Fruit fly (Drosophila melanogaster) whole organism, embryonic: Measurements from ENCODE around the gene CG8526.
A peak's percentile ranks its signal among the peaks of the same experiment; 100 is the strongest.

ENCODE experiments used
- Awh ChIP-seq: fragments of 200-800 bp; sonication (Bioruptor generic); IDR thresholded peaks from 2 replicates; pipeline ENCODE4, ENCODE4 v1.3.6; 2022; ENCODE audit warnings: missing biosample characterization, missing genetic modification characterization
- BEAF-32 ChIP-seq: fragments of 200-800 bp; sonication (Bioruptor generic); optimal IDR thresholded peaks from 3 replicates; lab custom pipeline; 2017; ENCODE audit warnings: missing biosample characterization, missing genetic modification characterization, mild to moderate bottlenecking, moderate library complexity, missing genetic modification reagents
- Bgb ChIP-seq: fragments of 200-800 bp; sonication (Bioruptor generic); IDR thresholded peaks from 2 replicates; pipeline ENCODE4 v1.3.6; 2022; ENCODE audit warnings: missing biosample characterization, missing genetic modification characterization; ENCODE audit not compliant: partially characterized antibody
- CG10654 ChIP-seq: fragments of 200-800 bp; sonication (Bioruptor generic); optimal IDR thresholded peaks from 2 replicates; lab custom pipeline; 2016; ENCODE audit warnings: missing biosample characterization, missing genetic modification characterization
- CG12071 ChIP-seq: fragments of 200-800 bp; sonication (Bioruptor generic); optimal IDR thresholded peaks from 3 replicates; lab custom pipeline; 2018; ENCODE audit warnings: missing biosample characterization, mild to moderate bottlenecking, missing genetic modification characterization
- CG14965 ChIP-seq: fragments of 200-800 bp; sonication (Bioruptor generic); optimal IDR thresholded peaks from 2 replicates; lab custom pipeline; 2016; ENCODE audit warnings: missing biosample characterization, missing genetic modification characterization, borderline replicate concordance
- CG16813 ChIP-seq: fragments of 200-800 bp; sonication (Bioruptor generic); IDR thresholded peaks from 3 replicates; pipeline ENCODE4 v1.3.6; 2022; ENCODE audit warnings: missing biosample characterization, missing genetic modification characterization; ENCODE audit not compliant: partially characterized antibody
- CG17186 ChIP-seq: fragments of 200-800 bp; sonication (Bioruptor generic); optimal IDR thresholded peaks from 3 replicates; lab custom pipeline; 2017; ENCODE audit warnings: missing biosample characterization, missing genetic modification reagents, missing genetic modification characterization
- CG17328 ChIP-seq: fragments of 200-800 bp; sonication (Bioruptor generic); IDR thresholded peaks from 2 replicates; pipeline ENCODE4 v1.3.6; 2022; ENCODE audit warnings: missing biosample characterization, missing genetic modification characterization
- CG18262 ChIP-seq: fragments of 200-800 bp; optimal IDR thresholded peaks from 3 replicates; lab custom pipeline; 2019; ENCODE audit warnings: missing biosample characterization, mild to moderate bottlenecking, missing genetic modification characterization, moderate library complexity
- CG18619 ChIP-seq: fragments of 200-800 bp; sonication (Bioruptor generic); optimal IDR thresholded peaks from 3 replicates; lab custom pipeline; 2017; ENCODE audit warnings: missing biosample characterization, mild to moderate bottlenecking, missing genetic modification characterization
- CG31388 ChIP-seq: fragments of 200-800 bp; sonication (Bioruptor generic); optimal IDR thresholded peaks from 2 replicates; lab custom pipeline; 2016; ENCODE audit warnings: missing biosample characterization, missing genetic modification characterization
- CG3163 ChIP-seq: fragments of 200-800 bp; sonication (Bioruptor generic); optimal IDR thresholded peaks from 3 replicates; lab custom pipeline; 2016; ENCODE audit warnings: missing biosample characterization, missing genetic modification characterization
- CG34422 ChIP-seq: fragments of 200-800 bp; sonication (Bioruptor generic); IDR thresholded peaks from 3 replicates; pipeline ENCODE4 v1.3.6; 2022; ENCODE audit warnings: missing biosample characterization, missing genetic modification characterization
- CG3838 ChIP-seq: fragments of 200-800 bp; sonication (Bioruptor generic); optimal IDR thresholded peaks from 3 replicates; lab custom pipeline; 2016; ENCODE audit warnings: missing biosample characterization, missing genetic modification characterization
- CG4328 ChIP-seq: fragments of 200-800 bp; sonication (Bioruptor generic); optimal IDR thresholded peaks from 3 replicates; lab custom pipeline; 2017; ENCODE audit warnings: missing biosample characterization, missing genetic modification reagents, missing genetic modification characterization
- CG43689 ChIP-seq: fragments of 200-800 bp; sonication (Bioruptor generic); IDR thresholded peaks from 2 replicates; pipeline ENCODE4 v1.3.6; 2022; ENCODE audit warnings: missing biosample characterization, missing genetic modification characterization
- CG8281 ChIP-seq: fragments of 200-800 bp; sonication (Bioruptor generic); optimal IDR thresholded peaks from 2 replicates; lab custom pipeline; 2018; ENCODE audit warnings: missing biosample characterization, mild to moderate bottlenecking, missing genetic modification characterization, moderate library complexity
- CG8359 ChIP-seq: fragments of 200-800 bp; sonication (Bioruptor generic); optimal IDR thresholded peaks from 2 replicates; lab custom pipeline; 2017; ENCODE audit warnings: missing biosample characterization, mild to moderate bottlenecking, missing genetic modification characterization, borderline replicate concordance
- CG8765 ChIP-seq: fragments of 200-800 bp; sonication (Bioruptor generic); IDR thresholded peaks from 2 replicates; pipeline ENCODE4 v1.3.6; 2022; ENCODE audit warnings: missing biosample characterization, missing genetic modification characterization
- CHES-1-like ChIP-seq: fragments of 200-800 bp; sonication (Bioruptor generic); optimal IDR thresholded peaks from 2 replicates; lab custom pipeline; 2016; ENCODE audit warnings: missing biosample characterization, missing genetic modification characterization
- Deaf1 ChIP-seq: fragments of 200-800 bp; optimal IDR thresholded peaks from 3 replicates; lab custom pipeline; 2019; ENCODE audit warnings: missing biosample characterization, mild to moderate bottlenecking, missing genetic modification characterization, moderate library complexity
- Dfd ChIP-seq, 2 experiments: fragments of >200 bp; optimal IDR thresholded peaks; 2 replicates each; lab custom pipeline; 2017; ENCODE audit warnings: missing biosample characterization in 2 of 2, missing genetic modification characterization in 2 of 2
- E2f1 ChIP-seq: fragments of 200-800 bp; sonication (Bioruptor generic); IDR thresholded peaks from 2 replicates; pipeline ENCODE4 v1.3.6; 2022; ENCODE audit warnings: missing biosample characterization, missing genetic modification characterization
- Eip74EF ChIP-seq, 2 experiments: fragments of 200-800 bp in 1 of 2; fragments of >200 bp in 1 of 2; sonication (Bioruptor generic) in 1 of 2; optimal IDR thresholded peaks; 2 replicates each; lab custom pipeline; 2017 to 2019; ENCODE audit warnings: missing biosample characterization in 2 of 2, missing genetic modification characterization in 2 of 2, mild to moderate bottlenecking in 1 of 2, moderate library complexity in 1 of 2
- Gug ChIP-seq: fragments of 200-800 bp; sonication (Bioruptor generic); IDR thresholded peaks from 4 replicates; pipeline ENCODE4 v1.3.6; 2022; ENCODE audit warnings: missing biosample characterization, missing genetic modification characterization
- HLHmδ ChIP-seq: fragments of 200-800 bp; sonication (Bioruptor generic); optimal IDR thresholded peaks from 2 replicates; lab custom pipeline; 2018; ENCODE audit warnings: missing biosample characterization, mild to moderate bottlenecking, missing genetic modification characterization, moderate library complexity
- Kr ChIP-seq: fragments of 200-800 bp; sonication (Bioruptor generic); optimal IDR thresholded peaks from 2 replicates; lab custom pipeline; 2017; ENCODE audit warnings: missing biosample characterization, mild to moderate bottlenecking, missing genetic modification characterization
- Mad ChIP-seq: fragments of 200-800 bp; sonication (Bioruptor generic); optimal IDR thresholded peaks from 2 replicates; lab custom pipeline; 2016; ENCODE audit warnings: missing biosample characterization, missing genetic modification characterization
- Nf-YB ChIP-seq: fragments of 200-800 bp; sonication (Bioruptor generic); optimal IDR thresholded peaks from 3 replicates; lab custom pipeline; 2019; ENCODE audit warnings: missing biosample characterization, mild to moderate bottlenecking, missing genetic modification characterization, moderate library complexity
- Pdp1 ChIP-seq, 2 experiments: fragments of 200-800 bp; sonication (Bioruptor generic); optimal IDR thresholded peaks; 3 replicates each; lab custom pipeline; 2016; ENCODE audit warnings: missing biosample characterization in 2 of 2, missing genetic modification characterization in 2 of 2, mild to moderate bottlenecking in 1 of 2, moderate library complexity in 1 of 2
- amos ChIP-seq: fragments of 200-800 bp; sonication (Bioruptor generic); IDR thresholded peaks from 2 replicates; pipeline ENCODE4 v1.3.6; 2022; ENCODE audit warnings: missing biosample characterization, missing genetic modification characterization; ENCODE audit not compliant: partially characterized antibody
- aop ChIP-seq: fragments of 200-800 bp; sonication (Bioruptor generic); IDR thresholded peaks from 2 replicates; pipeline ENCODE4 v1.3.6; 2022; ENCODE audit warnings: missing biosample characterization, missing genetic modification characterization
- dan ChIP-seq: fragments of 200-800 bp; sonication (Bioruptor generic); IDR thresholded peaks from 2 replicates; pipeline ENCODE4 v1.3.6; 2022; ENCODE audit warnings: missing biosample characterization, missing genetic modification characterization
- eve ChIP-seq, 2 experiments: fragments of >200 bp; optimal IDR thresholded peaks; 2 replicates each; lab custom pipeline; 2017; ENCODE audit warnings: missing biosample characterization in 2 of 2, missing genetic modification characterization in 2 of 2
- fru ChIP-seq: fragments of >200 bp; optimal IDR thresholded peaks from 2 replicates; lab custom pipeline; 2017
- gfzf ChIP-seq: fragments of 200-800 bp; sonication (Bioruptor generic); optimal IDR thresholded peaks from 2 replicates; lab custom pipeline; 2016; ENCODE audit warnings: missing biosample characterization, mild to moderate bottlenecking, missing genetic modification characterization, moderate library complexity
- gt ChIP-seq: fragments of 200-800 bp; sonication (Bioruptor generic); IDR thresholded peaks from 2 replicates; pipeline ENCODE4 v1.3.6; 2022; ENCODE audit warnings: missing biosample characterization, missing genetic modification characterization
- kay ChIP-seq: fragments of 200-800 bp; sonication (Bioruptor generic); optimal IDR thresholded peaks from 2 replicates; lab custom pipeline; 2016; ENCODE audit warnings: missing biosample characterization, missing genetic modification characterization
- lbe ChIP-seq: fragments of 200-800 bp; sonication (Bioruptor generic); optimal IDR thresholded peaks from 2 replicates; lab custom pipeline; 2016; ENCODE audit warnings: missing biosample characterization, mild to moderate bottlenecking, missing genetic modification characterization
- mam ChIP-seq: fragments of 200-800 bp; sonication (Bioruptor generic); optimal IDR thresholded peaks from 3 replicates; lab custom pipeline; 2016; ENCODE audit warnings: missing biosample characterization, missing genetic modification characterization
- oc ChIP-seq: fragments of 200-800 bp; sonication (Bioruptor generic); optimal IDR thresholded peaks from 2 replicates; lab custom pipeline; 2018; ENCODE audit warnings: missing biosample characterization, mild to moderate bottlenecking, missing genetic modification characterization, moderate library complexity
- row ChIP-seq: fragments of 200-800 bp; sonication (Bioruptor generic); IDR thresholded peaks from 3 replicates; pipeline ENCODE4 v1.3.6; 2022; ENCODE audit warnings: missing biosample characterization, missing genetic modification characterization
- sc ChIP-seq, 3 experiments: fragments of >200 bp in 2 of 3; fragments of 200-800 bp in 1 of 3; sonication (Bioruptor generic) in 1 of 3; optimal IDR thresholded peaks; 2 replicates in 2 of 3; 3 replicates in 1 of 3; lab custom pipeline; 2017; ENCODE audit warnings: mild to moderate bottlenecking in 1 of 3, missing biosample characterization in 1 of 3, missing genetic modification characterization in 1 of 3, missing genetic modification reagents in 1 of 3
- sens ChIP-seq: fragments of 200-800 bp; sonication (Bioruptor generic); peaks from one replicate; lab custom pipeline; 2016; ENCODE audit warnings: missing biosample characterization, missing genetic modification characterization
- sens-2 ChIP-seq: fragments of 200-800 bp; sonication (Bioruptor generic); IDR thresholded peaks from 2 replicates; pipeline ENCODE4 v1.3.6; 2022; ENCODE audit warnings: missing biosample characterization, missing genetic modification characterization
- so ChIP-seq: fragments of 200-800 bp; sonication (Bioruptor generic); IDR thresholded peaks from 3 replicates; pipeline ENCODE4 v1.3.6; 2022; ENCODE audit warnings: missing biosample characterization, missing genetic modification characterization
- sr ChIP-seq: fragments of 200-800 bp; sonication (Bioruptor generic); IDR thresholded peaks from 3 replicates; pipeline ENCODE4 v1.3.6; 2022; ENCODE audit warnings: missing biosample characterization, missing genetic modification characterization
- trem ChIP-seq: fragments of 200-800 bp; optimal IDR thresholded peaks from 3 replicates; lab custom pipeline; 2019; ENCODE audit warnings: missing biosample characterization, mild to moderate bottlenecking, missing genetic modification characterization, moderate library complexity
- yki ChIP-seq: fragments of >200 bp; optimal IDR thresholded peaks from 3 replicates; lab custom pipeline; 2018
- z ChIP-seq: fragments of 200-800 bp; sonication (Bioruptor generic); IDR thresholded peaks from 3 replicates; pipeline ENCODE4 v1.3.6; 2022; ENCODE audit warnings: missing biosample characterization, missing genetic modification characterization

The CG8526 gene

DNA sequence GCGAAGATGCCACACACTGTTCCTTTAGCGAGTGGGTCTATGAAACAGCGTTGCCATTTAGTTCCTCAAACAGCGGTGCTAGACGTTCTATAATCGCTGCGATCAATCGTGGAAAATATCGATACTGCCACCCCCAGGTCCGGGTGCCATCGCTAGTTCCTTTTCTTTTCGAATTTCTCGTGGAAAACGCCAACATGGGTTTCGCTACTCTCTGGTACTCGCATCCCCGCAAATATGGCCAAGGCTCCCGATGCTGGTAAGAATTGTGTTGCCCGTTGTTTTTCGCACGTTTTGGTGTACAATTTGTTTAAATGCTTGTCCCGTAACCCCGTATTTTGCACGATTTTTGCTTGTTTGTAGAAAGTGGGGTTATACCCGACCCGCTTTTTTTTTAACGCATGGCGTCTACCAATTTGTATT, 23.1 kb upstream of the CG8526 start, which contains the start of gene RpS29 (continued):
- TF ChIP-seq CG8281 (peak; percentile 8), gt (GFP tag; lab: Robert Waterston, UW) (0 out of 2 replicates have a peak, but pooled peaks have one; percentile 10), dan (GFP tag; lab: Robert Waterston, UW) (no peak), sens-2 (GFP tag; lab: Robert Waterston, UW) (no peak; the same call in 1 of the 2 replicates), CG17328 (peak; percentile 74), yki (lab: Kevin White, UChicago) (no peak), Dfd (GFP tag; optimal IDR thresholded peaks at IDR 0.05; lab: Kevin White, UChicago) (no peak), CG18262 (tag; lab: Kevin White, UChicago) (peak; percentile 47), amos (GFP tag; lab: Robert Waterston, UW) (peak; percentile 99), CG43689 (no peak), mam (peak; percentile 92), sr (peak; percentile 61; the same call in 2 of the 3 replicates), CG34422 (GFP tag; lab: Robert Waterston, UW) (peak; percentile 89), CG17186 (peak; percentile 90), CG10654 (GFP tag; lab: Kevin White, UChicago) (peak; percentile 82), aop (GFP tag; lab: Robert Waterston, UW) (peak; percentile 97), oc (peak; percentile 63), CG8359 (GFP tag; lab: Kevin White, UChicago) (no peak), z (GFP tag; lab: Robert Waterston, UW) (no peak), Kr (GFP tag; lab: Kevin White, UChicago) (no peak), CG14965 (GFP tag; lab: Kevin White, UChicago) (peak; percentile 21), Awh (no peak), kay (GFP tag; lab: Kevin White, UChicago) (peak; percentile 32), HLHmδ (GFP tag; lab: Kevin White, UChicago) (peak; percentile 54), Eip74EF (GFP tag; optimal IDR thresholded peaks at IDR 0.05; lab: Kevin White, UChicago) (peak in 1 of 2 experiments; percentile 69), E2f1 (GFP tag; lab: Robert Waterston, UW) (peak; percentile 60), Pdp1 (GFP tag; optimal IDR thresholded peaks at IDR 0.05; lab: Kevin White, UChicago) (peak; percentile 82 to 89), sens (GFP tag; lab: Kevin White, UChicago) (peak; percentile 95), gfzf (peak; percentile 54), CHES-1-like (GFP tag; lab: Kevin White, UChicago) (peak; percentile 93), CG18619 (GFP tag; lab: Kevin White, UChicago) (peak; percentile 83), row (GFP tag; lab: Robert Waterston, UW) (peak; percentile 75), CG3838 (GFP tag; lab: Kevin White, UChicago) (no peak), Gug (GFP tag; lab: Robert Waterston, UW) (peak; percentile 87), CG31388 (GFP tag; lab: Kevin White, UChicago) (no peak), lbe (GFP tag; lab: Kevin White, UChicago) (peak; percentile 58), CG4328 (GFP tag; lab: Kevin White, UChicago) (peak; percentile 87), trem (peak; percentile 92), CG12071 (GFP tag; lab: Kevin White, UChicago) (peak; percentile 72), Mad (peak; percentile 85), CG3163 (peak; percentile 80), sc (optimal IDR thresholded peaks at IDR 0.05; lab: Kevin White, UChicago) (no peak), sc (GFP tag; optimal IDR thresholded peaks at IDR 0.05; lab: Kevin White, UChicago) (no peak), Bgb (GFP tag; lab: Robert Waterston, UW) (peak; percentile 98), CG16813 (GFP tag; lab: Robert Waterston, UW) (peak; percentile 93), so (GFP tag; lab: Robert Waterston, UW) (no peak), Nf-YB (GFP tag; lab: Kevin White, UChicago) (peak; percentile 49), eve (GFP tag; optimal IDR thresholded peaks at IDR 0.05; lab: Kevin White, UChicago) (no peak), fru (lab: Kevin White, UChicago) (no peak), BEAF-32 (GFP tag; lab: Kevin White, UChicago) (peak; percentile 98), Deaf1 (tag; lab: Kevin White, UChicago) (peak; percentile 43), CG8765 (GFP tag; lab: Robert Waterston, UW) (no peak)
